Worm (Caenorhabditis elegans): ENCODE measurements around the gene nspb-8.

ce11 chrII:14606172-14606571 is 25.7 kb upstream of the nspb-8 start, which contains the start of gene arl-3:
- TF ChIP-seq blmp-1 (tag; optimal IDR thresholded peaks at IDR 0.05) (no peak), snpc-4 (tag; optimal IDR thresholded peaks at IDR 0.05) (no peak), nhr-19 (GFP tag; conservative IDR thresholded peaks at IDR 0.05) (no peak), ama-1 (optimal IDR thresholded peaks at IDR 0.05) (no peak), nhr-12 (tag; optimal IDR thresholded peaks at IDR 0.05) (no peak), alr-1 (tag; optimal IDR thresholded peaks at IDR 0.05; ENCODE audit: borderline replicate concordance) (no peak), nhr-84 (tag; optimal IDR thresholded peaks at IDR 0.05) (no peak), lir-3 (tag; optimal IDR thresholded peaks at IDR 0.05; ENCODE audit: poor library complexity) (no peak), skn-1 (tag; optimal IDR thresholded peaks at IDR 0.05) (no peak)
